Fruit fly (Drosophila melanogaster): Measurements from ENCODE around the gene betaTub85D.

betaTub85D gene

dm6 chr3R:9428189-9428699, 18.2 kb upstream of the betaTub85D start (continued):
- TF ChIP-seq kah (GFP tag; optimal IDR thresholded peaks at IDR 0.05) (peak; percentile 83), Vsx1 (GFP tag; optimal IDR thresholded peaks at IDR 0.05) (peak; percentile 49), Asciz (GFP tag; optimal IDR thresholded peaks at IDR 0.05) (peak; percentile 64), en (GFP tag; optimal IDR thresholded peaks at IDR 0.05) (no peak), chm (GFP tag; IDR thresholded peaks at IDR 0.05) (peak; percentile 73), hbn (GFP tag; IDR thresholded peaks at IDR 0.05; ENCODE audit: partially characterized antibody) (peak; percentile 58; the same call in 1 of the 2 replicates), CG30431 (GFP tag; optimal IDR thresholded peaks at IDR 0.05) (no peak), CG12769 (tag; optimal IDR thresholded peaks at IDR 0.05) (peak; percentile 94), CG7745 (tag; optimal IDR thresholded peaks at IDR 0.05) (peak; percentile 11), Kr (GFP tag; optimal IDR thresholded peaks at IDR 0.05) (peak; percentile 20), HmgZ (tag; optimal IDR thresholded peaks at IDR 0.05) (peak; percentile 52), dmrt11E (tag; optimal IDR thresholded peaks at IDR 0.05) (no peak), CG10209 (GFP tag; optimal IDR thresholded peaks at IDR 0.05) (peak; percentile 14), ap (GFP tag; IDR thresholded peaks at IDR 0.05) (no peak), Mad (GFP tag; optimal IDR thresholded peaks at IDR 0.05) (peak; percentile 3), D (optimal IDR thresholded peaks at IDR 0.05) (no peak), D (GFP tag; optimal IDR thresholded peaks at IDR 0.05) (peak; percentile 24), insv (GFP tag; optimal IDR thresholded peaks at IDR 0.05) (peak in 1 of 2 experiments; percentile 86), YL-1 (GFP tag; optimal IDR thresholded peaks at IDR 0.05) (peak; percentile 57), vnd (GFP tag; IDR thresholded peaks at IDR 0.05; ENCODE audit: partially characterized antibody) (0 out of 3 replicates have a peak, but pooled peaks have one; percentile 33), nau (GFP tag; optimal IDR thresholded peaks at IDR 0.05) (peak; percentile 75), chinmo (GFP tag; IDR thresholded peaks at IDR 0.05; ENCODE audit: partially characterized antibody) (peak; percentile 98), CG16779 (GFP tag; IDR thresholded peaks at IDR 0.05) (0 out of 2 replicates have a peak, but pooled peaks have one; percentile 30), gem (tag; optimal IDR thresholded peaks at IDR 0.05) (no peak), croc (GFP tag; conservative IDR thresholded peaks at IDR 0.05) (no peak), tgo (GFP tag; IDR thresholded peaks at IDR 0.05) (no peak), CG10979 (tag; optimal IDR thresholded peaks at IDR 0.05) (no peak), nerfin-1 (tag; optimal IDR thresholded peaks at IDR 0.05) (peak; percentile 49), Stat92E (GFP tag; optimal IDR thresholded peaks at IDR 0.05) (no peak), Dref (GFP tag; IDR thresholded peaks at IDR 0.05) (no peak), CG18764 (GFP tag; optimal IDR thresholded peaks at IDR 0.05) (no peak), NK7.1 (GFP tag; optimal IDR thresholded peaks at IDR 0.05) (no peak), NC2β (GFP tag; optimal IDR thresholded peaks at IDR 0.05) (no peak), aop (GFP tag; IDR thresholded peaks at IDR 0.05) (no peak), ac (GFP tag; optimal IDR thresholded peaks at IDR 0.05) (peak; percentile 8), Hr78 (GFP tag; optimal IDR thresholded peaks at IDR 0.05) (peak in 1 of 2 experiments; percentile 17), CG32532 (GFP tag; IDR thresholded peaks at IDR 0.05) (peak; percentile 71; the same call in 1 of the 2 replicates), CG4360 (GFP tag; IDR thresholded peaks at IDR 0.05) (peak; percentile 54), CG14710 (tag; optimal IDR thresholded peaks at IDR 0.05) (no peak), pfk (GFP tag; optimal IDR thresholded peaks at IDR 0.05) (peak; percentile 66), peb (GFP tag; IDR thresholded peaks at IDR 0.05) (no peak), C15 (GFP tag; IDR thresholded peaks at IDR 0.05) (no peak), CG8359 (GFP tag; optimal IDR thresholded peaks at IDR 0.05; ENCODE audit: borderline replicate concordance) (peak; percentile 24), ftz-f1 (GFP tag; optimal IDR thresholded peaks at IDR 0.05) (peak; percentile 32), dmrt99B (tag; optimal IDR thresholded peaks at IDR 0.05) (peak; percentile 29), CG12071 (GFP tag; optimal IDR thresholded peaks at IDR 0.05) (peak; percentile 67), ATbp (GFP tag; optimal IDR thresholded peaks at IDR 0.05) (peak; percentile 71), Lhr (GFP tag; optimal IDR thresholded peaks at IDR 0.05) (no peak), CG18011 (GFP tag; optimal IDR thresholded peaks at IDR 0.05) (peak; percentile 16)

All from whole organism, embryonic.